Fruit fly (Drosophila melanogaster) whole organism, embryonic: ENCODE data around the gene CG43291.
A peak's percentile ranks its signal among the peaks of the same experiment; 100 is the strongest.

ENCODE experiments used
- Atf6 ChIP-seq: fragments of 200-800 bp; sonication (Bioruptor generic); IDR thresholded peaks from 2 replicates; pipeline ENCODE4 v1.3.6; 2022; ENCODE audit warnings: missing biosample characterization, missing genetic modification characterization
- B-H1 ChIP-seq: fragments of 200-800 bp; sonication (Bioruptor generic); IDR thresholded peaks from 3 replicates; pipeline ENCODE4 v1.3.6; 2022; ENCODE audit warnings: missing biosample characterization, missing genetic modification characterization
- BEAF-32 ChIP-seq: fragments of 200-800 bp; sonication (Bioruptor generic); optimal IDR thresholded peaks from 3 replicates; lab custom pipeline; 2017; ENCODE audit warnings: missing biosample characterization, missing genetic modification characterization, mild to moderate bottlenecking, moderate library complexity, missing genetic modification reagents
- CG1024 ChIP-seq: fragments of 200-800 bp; sonication (Bioruptor generic); IDR thresholded peaks from 2 replicates; pipeline ENCODE4 v1.3.6; 2022; ENCODE audit warnings: missing biosample characterization, missing genetic modification characterization
- CG11398 ChIP-seq: fragments of 200-800 bp; sonication (Bioruptor generic); optimal IDR thresholded peaks from 2 replicates; lab custom pipeline; 2016; ENCODE audit warnings: missing biosample characterization, missing genetic modification characterization
- CG11456 ChIP-seq: fragments of 200-800 bp; sonication (Bioruptor generic); IDR thresholded peaks from 3 replicates; pipeline ENCODE4 v1.3.6; 2022; ENCODE audit warnings: missing biosample characterization, missing genetic modification characterization
- CG12155 ChIP-seq: fragments of 200-800 bp; sonication (Bioruptor generic); optimal IDR thresholded peaks from 3 replicates; lab custom pipeline; 2016; ENCODE audit warnings: missing biosample characterization, missing genetic modification characterization
- CG15514 ChIP-seq: fragments of 200-800 bp; sonication (Bioruptor generic); optimal IDR thresholded peaks from 3 replicates; lab custom pipeline; 2017; ENCODE audit warnings: missing biosample characterization, missing genetic modification characterization, mild to moderate bottlenecking, moderate library complexity, missing genetic modification reagents
- CG30431 ChIP-seq: fragments of 200-800 bp; sonication (Bioruptor generic); optimal IDR thresholded peaks from 2 replicates; lab custom pipeline; 2017; ENCODE audit warnings: missing biosample characterization, missing genetic modification characterization
- CG34376 ChIP-seq: fragments of 200-800 bp; sonication (Bioruptor generic); optimal IDR thresholded peaks from 2 replicates; lab custom pipeline; 2018; ENCODE audit warnings: missing biosample characterization, mild to moderate bottlenecking, missing genetic modification characterization
- CG3726 ChIP-seq: fragments of 200-800 bp; sonication (Bioruptor generic); IDR thresholded peaks from 3 replicates; pipeline ENCODE4, ENCODE4 v1.3.6; 2022; ENCODE audit warnings: missing biosample characterization, missing genetic modification characterization
- CG3838 ChIP-seq: fragments of 200-800 bp; sonication (Bioruptor generic); optimal IDR thresholded peaks from 3 replicates; lab custom pipeline; 2016; ENCODE audit warnings: missing biosample characterization, missing genetic modification characterization
- CG3847 ChIP-seq: fragments of 200-800 bp; sonication (Bioruptor generic); IDR thresholded peaks from 2 replicates; pipeline ENCODE4 v1.3.6; 2022; ENCODE audit warnings: missing biosample characterization, missing genetic modification characterization
- CG4282 ChIP-seq: fragments of 200-800 bp; sonication (Bioruptor generic); optimal IDR thresholded peaks from 2 replicates; lab custom pipeline; 2016; ENCODE audit warnings: missing biosample characterization, missing genetic modification characterization
- CG7357 ChIP-seq: fragments of 200-800 bp; sonication (Bioruptor generic); IDR thresholded peaks from 3 replicates; pipeline ENCODE4 v1.3.6; 2022; ENCODE audit warnings: missing biosample characterization, missing genetic modification characterization
- CG7745 ChIP-seq: fragments of 200-800 bp; sonication (Bioruptor generic); optimal IDR thresholded peaks from 2 replicates; lab custom pipeline; 2018; ENCODE audit warnings: missing biosample characterization, mild to moderate bottlenecking, missing genetic modification characterization, moderate library complexity
- Dbx ChIP-seq: fragments of 200-800 bp; sonication (Bioruptor generic); IDR thresholded peaks from 3 replicates; pipeline ENCODE4 v1.3.6; 2022; ENCODE audit warnings: missing biosample characterization, missing genetic modification characterization
- Deaf1 ChIP-seq: fragments of 200-800 bp; optimal IDR thresholded peaks from 3 replicates; lab custom pipeline; 2019; ENCODE audit warnings: missing biosample characterization, mild to moderate bottlenecking, missing genetic modification characterization, moderate library complexity
- Doc3 ChIP-seq: fragments of 200-800 bp; sonication (Bioruptor generic); IDR thresholded peaks from 3 replicates; pipeline ENCODE4 v1.3.6; 2022; ENCODE audit warnings: missing biosample characterization, missing genetic modification characterization; ENCODE audit not compliant: partially characterized antibody
- Drgx ChIP-seq: fragments of 200-800 bp; sonication (Bioruptor generic); IDR thresholded peaks from 2 replicates; pipeline ENCODE4 v1.3.6; 2022; ENCODE audit warnings: missing biosample characterization, missing genetic modification characterization
- Hand ChIP-seq: fragments of 200-800 bp; sonication (Bioruptor generic); optimal IDR thresholded peaks from 2 replicates; lab custom pipeline; 2017; ENCODE audit warnings: mild to moderate bottlenecking, missing biosample characterization, missing genetic modification reagents, missing genetic modification characterization
- Hr78 ChIP-seq, 2 experiments: fragments of 200-800 bp in 1 of 2; fragments of >200 bp in 1 of 2; sonication (Bioruptor generic) in 1 of 2; optimal IDR thresholded peaks; 2 replicates each; lab custom pipeline; 2017 to 2019; ENCODE audit warnings: missing biosample characterization in 2 of 2, missing genetic modification characterization in 2 of 2, mild to moderate bottlenecking in 1 of 2, moderate library complexity in 1 of 2
- Mad ChIP-seq: fragments of 200-800 bp; sonication (Bioruptor generic); optimal IDR thresholded peaks from 2 replicates; lab custom pipeline; 2016; ENCODE audit warnings: missing biosample characterization, missing genetic modification characterization
- Max ChIP-seq: fragments of 200-800 bp; sonication (Bioruptor generic); optimal IDR thresholded peaks from 2 replicates; lab custom pipeline; 2016; ENCODE audit warnings: missing biosample characterization, mild to moderate bottlenecking, missing genetic modification characterization
- Optix ChIP-seq: fragments of 200-800 bp; sonication (Bioruptor generic); IDR thresholded peaks from 3 replicates; pipeline ENCODE4 v1.3.6; 2022; ENCODE audit warnings: missing biosample characterization, missing genetic modification characterization
- Ravus ChIP-seq: fragments of 200-800 bp; sonication (Bioruptor generic); IDR thresholded peaks from 2 replicates; pipeline ENCODE4 v1.3.6; 2022; ENCODE audit warnings: missing biosample characterization, missing genetic modification characterization
- Rx ChIP-seq: fragments of 200-800 bp; sonication (Bioruptor generic); IDR thresholded peaks from 2 replicates; pipeline ENCODE4 v1.3.6; 2022; ENCODE audit warnings: missing biosample characterization, missing genetic modification characterization
- Sox102F ChIP-seq: fragments of 200-800 bp; sonication (Bioruptor generic); optimal IDR thresholded peaks from 2 replicates; lab custom pipeline; 2018; ENCODE audit warnings: missing biosample characterization, mild to moderate bottlenecking, missing genetic modification characterization, moderate library complexity
- Trl ChIP-seq, 3 experiments: fragments of >200 bp in 2 of 3; fragments of 200-800 bp in 1 of 3; sonication (Bioruptor generic) in 1 of 3; optimal IDR thresholded peaks; 2 replicates in 1 of 3; 3 replicates in 2 of 3; lab custom pipeline; 2016 to 2017; ENCODE audit warnings: missing biosample characterization in 1 of 3, missing genetic modification characterization in 1 of 3
- Usf ChIP-seq: fragments of 200-800 bp; sonication (Bioruptor generic); optimal IDR thresholded peaks from 2 replicates; lab custom pipeline; 2017; ENCODE audit warnings: missing genotype, missing biosample characterization, missing genetic modification characterization
- bsh ChIP-seq, 2 experiments: fragments of 200-800 bp; sonication (Bioruptor generic); optimal IDR thresholded peaks; 2 replicates each; lab custom pipeline; 2017 to 2018; ENCODE audit warnings: mild to moderate bottlenecking in 2 of 2, missing biosample characterization in 2 of 2, missing genetic modification characterization in 2 of 2, moderate library complexity in 1 of 2
- cad ChIP-seq: fragments of >200 bp; optimal IDR thresholded peaks from 2 replicates; lab custom pipeline; 2017; ENCODE audit warnings: missing biosample characterization, missing genetic modification characterization
- cato ChIP-seq: fragments of 200-800 bp; sonication (Bioruptor generic); optimal IDR thresholded peaks from 2 replicates; lab custom pipeline; 2016; ENCODE audit warnings: missing biosample characterization, missing genetic modification characterization, borderline replicate concordance
- crc ChIP-seq: fragments of 200-800 bp; sonication (Bioruptor generic); optimal IDR thresholded peaks from 2 replicates; lab custom pipeline; 2016; ENCODE audit warnings: missing biosample characterization, missing genetic modification characterization
- da ChIP-seq: fragments of 200-800 bp; sonication (Bioruptor generic); optimal IDR thresholded peaks from 2 replicates; lab custom pipeline; 2016; ENCODE audit warnings: missing biosample characterization, missing genetic modification characterization
- disco-r ChIP-seq: fragments of 200-800 bp; sonication (Bioruptor generic); optimal IDR thresholded peaks from 2 replicates; lab custom pipeline; 2016; ENCODE audit warnings: missing biosample characterization, missing genetic modification characterization
- dpn ChIP-seq, 2 experiments: fragments of 200-800 bp; sonication (Bioruptor generic); optimal IDR thresholded peaks; 3 replicates each; lab custom pipeline; 2016; ENCODE audit warnings: missing biosample characterization in 2 of 2, missing genetic modification characterization in 2 of 2
- en ChIP-seq: fragments of 200-800 bp; sonication (Bioruptor generic); optimal IDR thresholded peaks from 2 replicates; lab custom pipeline; 2016; ENCODE audit warnings: missing biosample characterization, missing genetic modification characterization
- ewg ChIP-seq: fragments of 200-800 bp; sonication (Bioruptor generic); optimal IDR thresholded peaks from 3 replicates; lab custom pipeline; 2017; ENCODE audit warnings: mild to moderate bottlenecking, missing biosample characterization, missing genetic modification reagents, missing genetic modification characterization
- fd96Cb ChIP-seq: fragments of 200-800 bp; sonication (Bioruptor generic); optimal IDR thresholded peaks from 2 replicates; lab custom pipeline; 2018; ENCODE audit warnings: missing biosample characterization, mild to moderate bottlenecking, missing genetic modification characterization, moderate library complexity
- h ChIP-seq: fragments of >200 bp; optimal IDR thresholded peaks from 2 replicates; lab custom pipeline; 2017
- kni ChIP-seq: fragments of 200-800 bp; sonication (Bioruptor generic); optimal IDR thresholded peaks from 3 replicates; lab custom pipeline; 2017; ENCODE audit warnings: mild to moderate bottlenecking, missing biosample characterization, missing genetic modification reagents, missing genetic modification characterization
- maf-S ChIP-seq: fragments of 200-800 bp; sonication (Bioruptor generic); optimal IDR thresholded peaks from 2 replicates; lab custom pipeline; 2016; ENCODE audit warnings: missing biosample characterization, missing genetic modification characterization
- nmo ChIP-seq: fragments of 200-800 bp; sonication (Bioruptor generic); optimal IDR thresholded peaks from 2 replicates; lab custom pipeline; 2018; ENCODE audit warnings: missing biosample characterization, mild to moderate bottlenecking, missing genetic modification characterization, moderate library complexity
- repo ChIP-seq: fragments of 200-800 bp; sonication (Bioruptor generic); optimal IDR thresholded peaks from 2 replicates; lab custom pipeline; 2016; ENCODE audit warnings: missing biosample characterization, missing genetic modification characterization
- salm ChIP-seq: fragments of 200-800 bp; sonication (Bioruptor generic); optimal IDR thresholded peaks from 2 replicates; lab custom pipeline; 2018; ENCODE audit warnings: missing biosample characterization, mild to moderate bottlenecking, missing genetic modification characterization
- wdn ChIP-seq: fragments of 200-800 bp; sonication (Bioruptor generic); IDR thresholded peaks from 2 replicates; pipeline ENCODE4 v1.3.6; 2022; ENCODE audit warnings: missing biosample characterization, missing genetic modification characterization
- wek ChIP-seq: fragments of 200-800 bp; sonication (Bioruptor generic); optimal IDR thresholded peaks from 3 replicates; lab custom pipeline; 2018; ENCODE audit warnings: missing biosample characterization, mild to moderate bottlenecking, missing genetic modification characterization, moderate library complexity

CG43291 gene

dm6 chr3R:14244577-14244976 is at the start of gene CG43291:
CG43291 (minus strand) TSS chr3R:14244677.
- no peak for TF ChIP-seq CG1024 (GFP tag; lab: Robert Waterston, UW)
- no peak for TF ChIP-seq CG3838 (GFP tag; lab: Kevin White, UChicago)

dm6 chr3R:14292307-14292711 is 47.8 kb upstream of the CG43291 start:
- TF ChIP-seq Drgx = peak; percentile 7; the same call in 1 of the 2 replicates
- TF ChIP-seq Max (GFP tag; lab: Kevin White, UChicago) = no peak
- TF ChIP-seq kni (GFP tag; lab: Kevin White, UChicago) = no peak
- TF ChIP-seq bsh (GFP tag; optimal IDR thresholded peaks at IDR 0.05; lab: Kevin White, UChicago) = peak in 1 of 2 experiments; percentile 34

- no peak for TF ChIP-seq Dbx (GFP tag; lab: Robert Waterston, UW)
- no peak for TF ChIP-seq B-H1
- no peak for TF ChIP-seq Hand (GFP tag; lab: Kevin White, UChicago)
- no peak for TF ChIP-seq BEAF-32 (GFP tag; lab: Kevin White, UChicago)
- no peak for TF ChIP-seq Optix (GFP tag; lab: Robert Waterston, UW)
- no peak for TF ChIP-seq CG30431 (GFP tag; lab: Kevin White, UChicago)
- TF ChIP-seq nmo = peak; percentile 14
- no peak for TF ChIP-seq CG11398 (GFP tag; lab: Kevin White, UChicago)
- no peak for TF ChIP-seq Atf6 (GFP tag; lab: Robert Waterston, UW)
- peak; percentile 15 for TF ChIP-seq CG15514 (GFP tag; lab: Kevin White, UChicago)
- TF ChIP-seq CG11456 = no peak
- TF ChIP-seq wdn (GFP tag; lab: Robert Waterston, UW) = no peak
- TF ChIP-seq Trl (optimal IDR thresholded peaks at IDR 0.05; lab: Kevin White, UChicago) = no peak
- TF ChIP-seq Trl (GFP tag; optimal IDR thresholded peaks at IDR 0.05; lab: Kevin White, UChicago) = no peak
- TF ChIP-seq Rx (GFP tag; lab: Robert Waterston, UW) = peak; percentile 3; the same call in 1 of the 2 replicates
- no peak for TF ChIP-seq CG7745 (tag; lab: Kevin White, UChicago)
- no peak for TF ChIP-seq wek (GFP tag; lab: Kevin White, UChicago)
- TF ChIP-seq CG34376 (GFP tag; lab: Kevin White, UChicago) = no peak
- no peak for TF ChIP-seq ewg (GFP tag; lab: Kevin White, UChicago)
- no peak for TF ChIP-seq salm (tag; lab: Kevin White, UChicago)
- no peak for TF ChIP-seq dpn (GFP tag; optimal IDR thresholded peaks at IDR 0.05; lab: Kevin White, UChicago)
- TF ChIP-seq da = no peak
- no peak for TF ChIP-seq h (lab: Kevin White, UChicago)
- no peak for TF ChIP-seq maf-S (GFP tag; lab: Kevin White, UChicago)
- TF ChIP-seq Usf (GFP tag; lab: Kevin White, UChicago) = no peak
- no peak for TF ChIP-seq Deaf1 (tag; lab: Kevin White, UChicago)
- TF ChIP-seq repo (GFP tag; lab: Kevin White, UChicago) = no peak
- no peak for TF ChIP-seq Ravus (GFP tag; lab: Robert Waterston, UW)
- TF ChIP-seq Doc3 = no peak
- TF ChIP-seq fd96Cb = no peak
- no peak for TF ChIP-seq CG3847
- no peak for TF ChIP-seq cad (GFP tag; lab: Kevin White, UChicago)
- no peak for TF ChIP-seq cato (GFP tag; lab: Kevin White, UChicago)
- no peak for TF ChIP-seq CG7357 (GFP tag; lab: Robert Waterston, UW)
- no peak for TF ChIP-seq en (GFP tag; lab: Kevin White, UChicago)
- TF ChIP-seq Mad (GFP tag; lab: Kevin White, UChicago) = no peak
- TF ChIP-seq CG4282 (GFP tag; lab: Kevin White, UChicago) = no peak
- no peak for TF ChIP-seq disco-r (GFP tag; lab: Kevin White, UChicago)
- no peak for TF ChIP-seq crc (GFP tag; lab: Kevin White, UChicago)
- peak; percentile 13 for TF ChIP-seq Sox102F
- no peak for TF ChIP-seq CG12155 (GFP tag; lab: Kevin White, UChicago)
- TF ChIP-seq CG3726 (GFP tag; lab: Robert Waterston, UW) = no peak
- no peak for TF ChIP-seq Hr78 (GFP tag; optimal IDR thresholded peaks at IDR 0.05; lab: Kevin White, UChicago)
Measured at dm6 chr3R:14291431-14291830, 47.0 kb upstream of the CG43291 start.
